Worm (Caenorhabditis elegans) whole organism, late embryonic: ENCODE measurements around the gene T24E12.13.
"Not testable (repeated sequence)": the region's sequence is repeated elsewhere in the genome, so short reads cannot be mapped to it uniquely, and the experiment has no call there.

ENCODE experiments used
- C08G9.2 ChIP-seq: sonication (generic microtip); optimal IDR thresholded peaks from 2 replicates; lab custom pipeline; 2016; ENCODE audit warnings: mild to moderate bottlenecking, missing genetic modification characterization, moderate library complexity, missing compliant biosample characterization
- C38D4.7 ChIP-seq: fragments of 200-800 bp; sonication (Bioruptor generic); optimal IDR thresholded peaks from 2 replicates; lab custom pipeline; 2018; ENCODE audit warnings: mild to moderate bottlenecking, missing genetic modification characterization, moderate library complexity, missing compliant biosample characterization
- T23F11.4 ChIP-seq: fragments of 200-800 bp; sonication (Bioruptor generic); optimal IDR thresholded peaks from 2 replicates; lab custom pipeline; 2018; ENCODE audit warnings: mild to moderate bottlenecking, missing genetic modification characterization, missing compliant biosample characterization
- Y22D7AL.16 ChIP-seq: sonication (generic microtip); optimal IDR thresholded peaks from 2 replicates; lab custom pipeline; 2016; ENCODE audit warnings: missing genetic modification characterization, missing compliant biosample characterization
- ahr-1 ChIP-seq: sonication (generic microtip); optimal IDR thresholded peaks from 2 replicates; lab custom pipeline; 2016; ENCODE audit warnings: missing genetic modification characterization, missing compliant biosample characterization
- ama-1 ChIP-seq: fragments of 150-350 bp; optimal IDR thresholded peaks from 2 replicates; lab custom pipeline; 2014
- ceh-14 ChIP-seq: sonication (generic microtip); optimal IDR thresholded peaks from 2 replicates; lab custom pipeline; 2016; ENCODE audit warnings: missing genotype, missing genetic modification characterization, missing compliant biosample characterization
- ceh-18 ChIP-seq: sonication (generic microtip); optimal IDR thresholded peaks from 2 replicates; lab custom pipeline; 2016; ENCODE audit warnings: missing genetic modification characterization, missing compliant biosample characterization
- ceh-22 ChIP-seq: sonication (generic microtip); optimal IDR thresholded peaks from 2 replicates; lab custom pipeline; 2017; ENCODE audit warnings: missing biosample characterization, missing genetic modification characterization
- ceh-30 ChIP-seq: fragments of 150-350 bp; optimal IDR thresholded peaks from 2 replicates; lab custom pipeline; 2014; ENCODE audit warnings: missing biosample characterization, missing genetic modification characterization
- ceh-34 ChIP-seq: sonication (generic microtip); optimal IDR thresholded peaks from 2 replicates; lab custom pipeline; 2016; ENCODE audit warnings: mild to moderate bottlenecking, missing genetic modification characterization, missing compliant biosample characterization
- ceh-45 ChIP-seq: fragments of 200-800 bp; sonication (Bioruptor generic); IDR thresholded peaks from 2 replicates; pipeline ENCODE4 v1.3.6; 2022; ENCODE audit warnings: missing genetic modification reagents, missing genetic modification characterization, missing compliant biosample characterization
- ceh-48 ChIP-seq: sonication (generic microtip); optimal IDR thresholded peaks from 2 replicates; lab custom pipeline; 2016; ENCODE audit warnings: missing genetic modification characterization, inconsistent platforms, missing compliant biosample characterization
- ceh-6 ChIP-seq: fragments of 200-800 bp; sonication (Bioruptor generic); optimal IDR thresholded peaks from 2 replicates; lab custom pipeline; 2018; ENCODE audit warnings: mild to moderate bottlenecking, missing genetic modification characterization, missing compliant biosample characterization
- ceh-9 ChIP-seq: sonication (generic microtip); optimal IDR thresholded peaks from 2 replicates; lab custom pipeline; 2016; ENCODE audit warnings: mild to moderate bottlenecking, missing genetic modification characterization, inconsistent platforms, missing compliant biosample characterization
- dve-1 ChIP-seq: sonication (generic microtip); optimal IDR thresholded peaks from 2 replicates; lab custom pipeline; 2017; ENCODE audit warnings: antibody characterized with exemption, mild to moderate bottlenecking, missing genetic modification characterization, missing compliant biosample characterization
- elt-2 ChIP-seq: sonication (generic microtip); optimal IDR thresholded peaks from 2 replicates; lab custom pipeline; 2016; ENCODE audit warnings: missing genetic modification reagents, missing genetic modification characterization, missing compliant biosample characterization
- elt-4 ChIP-seq: sonication (generic microtip); optimal IDR thresholded peaks from 2 replicates; lab custom pipeline; 2016; ENCODE audit warnings: missing genetic modification characterization, missing compliant biosample characterization
- ets-4 ChIP-seq: sonication (generic microtip); optimal IDR thresholded peaks from 2 replicates; lab custom pipeline; 2016; ENCODE audit warnings: missing genetic modification characterization, missing compliant biosample characterization
- eyg-1 ChIP-seq: sonication (generic microtip); optimal IDR thresholded peaks from 2 replicates; lab custom pipeline; 2016; ENCODE audit warnings: missing genotype, missing genetic modification characterization, missing compliant biosample characterization
- fax-1 ChIP-seq: sonication (generic microtip); optimal IDR thresholded peaks from 2 replicates; lab custom pipeline; 2016; ENCODE audit warnings: missing genotype, missing genetic modification characterization, missing compliant biosample characterization
- fkh-10 ChIP-seq: fragments of 150-350 bp; optimal IDR thresholded peaks from 2 replicates; lab custom pipeline; 2014; ENCODE audit warnings: missing biosample characterization, missing genetic modification reagents, missing genetic modification characterization
- fkh-6 ChIP-seq: sonication (generic microtip); optimal IDR thresholded peaks from 2 replicates; lab custom pipeline; 2016; ENCODE audit warnings: missing genetic modification characterization, missing compliant biosample characterization
- hlh-6 ChIP-seq: sonication (generic microtip); optimal IDR thresholded peaks from 2 replicates; lab custom pipeline; 2016; ENCODE audit warnings: missing genotype, missing genetic modification characterization, missing compliant biosample characterization
- lin-11 ChIP-seq: fragments of 200-800 bp; sonication (Bioruptor generic); optimal IDR thresholded peaks from 2 replicates; lab custom pipeline; 2018; ENCODE audit warnings: mild to moderate bottlenecking, missing genetic modification characterization, missing compliant biosample characterization
- nhr-11 ChIP-seq: fragments of 150-350 bp; optimal IDR thresholded peaks from 2 replicates; lab custom pipeline; 2014; ENCODE audit warnings: missing biosample characterization, missing genetic modification characterization
- nhr-232 ChIP-seq: sonication (generic microtip); optimal IDR thresholded peaks from 2 replicates; lab custom pipeline; 2016; ENCODE audit warnings: missing genetic modification characterization, missing compliant biosample characterization
- odd-2 ChIP-seq: sonication (generic microtip); optimal IDR thresholded peaks from 2 replicates; lab custom pipeline; 2017; ENCODE audit warnings: antibody characterized with exemption, mild to moderate bottlenecking, missing genetic modification characterization, missing compliant biosample characterization
- pha-2 ChIP-seq: sonication (generic microtip); optimal IDR thresholded peaks from 2 replicates; lab custom pipeline; 2017; ENCODE audit warnings: mild to moderate bottlenecking, missing genetic modification characterization, missing compliant biosample characterization
- ref-2 ChIP-seq: sonication (generic microtip); optimal IDR thresholded peaks from 2 replicates; lab custom pipeline; 2016; ENCODE audit warnings: missing genetic modification characterization, missing compliant biosample characterization
- sdc-2 ChIP-seq: sonication (generic microtip); optimal IDR thresholded peaks from 2 replicates; lab custom pipeline; 2016; ENCODE audit warnings: missing genotype, missing genetic modification characterization, missing compliant biosample characterization
- sox-2 ChIP-seq: fragments of 200-800 bp; sonication (Bioruptor generic); IDR thresholded peaks from 2 replicates; pipeline ENCODE4 v1.3.6; 2022; ENCODE audit warnings: missing genetic modification reagents, missing genetic modification characterization, missing compliant biosample characterization
- sox-4 ChIP-seq: sonication (generic microtip); optimal IDR thresholded peaks from 2 replicates; lab custom pipeline; 2017; ENCODE audit warnings: mild to moderate bottlenecking, missing genetic modification characterization, inconsistent platforms, missing compliant biosample characterization
- syd-9 ChIP-seq: sonication (generic microtip); optimal IDR thresholded peaks from 2 replicates; lab custom pipeline; 2016; ENCODE audit warnings: mild to moderate bottlenecking, missing genetic modification characterization, moderate library complexity, missing compliant biosample characterization
- tbx-2 ChIP-seq: sonication (generic microtip); optimal IDR thresholded peaks from 2 replicates; lab custom pipeline; 2016; ENCODE audit warnings: missing genetic modification characterization, missing compliant biosample characterization
- tbx-7 ChIP-seq: sonication (generic microtip); optimal IDR thresholded peaks from 2 replicates; lab custom pipeline; 2016; ENCODE audit warnings: missing genotype, missing genetic modification characterization, missing compliant biosample characterization
- ttx-3 ChIP-seq: sonication (generic microtip); optimal IDR thresholded peaks from 2 replicates; lab custom pipeline; 2016; ENCODE audit warnings: missing genetic modification reagents, missing genetic modification characterization, missing compliant biosample characterization
- unc-3 ChIP-seq, 2 experiments: fragments of 200-800 bp in 1 of 2; sonication (Bioruptor generic) in 1 of 2; sonication (generic microtip) in 1 of 2; conservative IDR thresholded peaks in 1 of 2; optimal IDR thresholded peaks in 1 of 2; 2 replicates each; pipeline versions ENCODE4 v1.3.6 to Lab custom; 2016 to 2022; ENCODE audit warnings: missing compliant biosample characterization in 2 of 2, missing genetic modification characterization in 2 of 2, missing genetic modification reagents in 1 of 2
- unc-42 ChIP-seq: sonication (generic microtip); optimal IDR thresholded peaks from 2 replicates; lab custom pipeline; 2016; ENCODE audit warnings: missing genotype, missing genetic modification characterization, missing compliant biosample characterization
- unc-55 ChIP-seq: sonication (generic microtip); optimal IDR thresholded peaks from 2 replicates; lab custom pipeline; 2017; ENCODE audit warnings: missing biosample characterization, missing genetic modification reagents, missing genetic modification characterization
- unc-86 ChIP-seq: sonication (generic microtip); optimal IDR thresholded peaks from 2 replicates; lab custom pipeline; 2016; ENCODE audit warnings: missing genetic modification characterization, missing compliant biosample characterization

T24E12.13 gene

DNA sequence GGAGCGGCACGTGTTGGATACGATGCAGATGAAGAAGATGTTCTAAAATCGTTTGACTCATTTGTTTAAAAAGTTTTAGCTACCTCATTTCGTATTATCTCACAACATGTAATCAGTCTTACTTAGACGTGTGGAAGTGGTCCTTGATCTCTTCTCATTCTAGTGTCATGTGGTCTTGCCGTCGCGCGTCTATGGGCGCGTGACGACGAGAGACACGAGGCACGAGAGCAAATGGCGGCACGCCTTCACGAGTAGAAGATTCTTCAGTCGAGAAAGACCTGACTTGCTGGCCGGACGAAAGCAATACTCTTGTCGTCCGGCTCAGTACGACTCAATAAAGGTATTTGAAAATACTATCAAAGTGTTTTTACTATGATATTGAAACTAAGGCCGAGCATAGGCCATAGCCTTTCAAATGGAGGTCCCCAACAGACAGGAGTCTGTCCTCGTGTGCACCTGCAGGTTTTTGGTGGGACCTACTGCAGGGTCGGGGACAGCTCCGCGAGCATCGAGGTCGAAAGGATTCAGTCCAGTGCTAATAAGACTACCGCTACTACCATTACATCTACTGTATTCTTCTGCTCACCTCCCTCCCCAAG is 29.1 kb downstream of the T24E12.13 start, which contains the start of gene fbxa-24:
Gene fbxa-24, plus strand, starts transcription at position 276 of the 599 bp plus-strand sequence.
- TF ChIP-seq ets-4 (tag; lab: Kevin White, UChicago); T23F11.4 (GFP tag; lab: Kevin White, UChicago); unc-55 (GFP tag; lab: Kevin White, UChicago): not testable (repeated sequence)

DNA sequence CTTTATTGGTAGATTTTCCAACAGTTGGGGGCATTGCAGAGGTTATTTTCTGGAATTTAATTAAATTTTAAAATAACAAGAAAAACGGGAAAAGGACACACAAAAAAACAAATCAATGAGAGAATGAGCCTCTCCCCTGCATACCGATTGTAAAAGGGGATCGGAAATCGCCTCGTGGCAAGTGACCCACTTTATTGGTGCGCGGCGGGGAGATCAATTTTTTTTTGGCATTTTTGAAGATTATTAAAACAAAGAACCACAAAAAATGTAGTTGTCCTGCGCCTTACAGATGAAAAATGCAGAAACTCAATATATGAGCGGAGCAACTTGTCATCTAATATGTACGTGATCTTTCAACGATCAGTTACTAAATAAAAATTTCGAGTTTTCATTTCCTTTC is 34.0 kb downstream of the T24E12.13 start, which contains the start of gene F54D10.7:
Gene F54D10.7, minus strand, starts transcription at position 49 of the 400 bp plus-strand sequence.
- TF ChIP-seq sox-4 (tag; lab: Kevin White, UChicago) (no peak), C38D4.7 (GFP tag; lab: Kevin White, UChicago) (no peak), unc-55 (GFP tag; lab: Kevin White, UChicago) (no peak), ceh-18 (tag; lab: Kevin White, UChicago) (no peak), odd-2 (tag; lab: Kevin White, UChicago) (no peak), ttx-3 (tag; lab: Kevin White, UChicago) (no peak)

DNA sequence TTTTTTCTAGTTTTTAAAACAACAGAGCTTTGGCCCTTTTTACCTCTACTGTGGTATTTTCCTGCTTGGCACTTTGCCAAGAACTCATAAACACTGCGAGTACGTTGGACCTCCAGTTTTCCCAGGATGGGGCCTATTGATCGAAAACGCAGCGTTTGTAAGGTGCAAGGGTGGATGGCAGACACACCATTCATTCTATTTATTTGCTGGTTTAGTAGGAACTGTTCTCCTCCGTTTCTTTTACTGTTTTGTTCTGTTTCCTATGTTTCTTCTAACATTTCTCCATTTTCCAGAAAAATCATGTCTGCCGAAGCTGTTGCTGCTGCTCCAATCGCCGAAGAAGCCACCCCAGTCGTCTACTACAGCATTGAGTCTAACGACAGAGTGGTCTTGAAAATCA is 36.6 kb downstream of the T24E12.13 start, which contains the start of gene skr-15:
Gene skr-15, plus strand, starts transcription at position 301 of the 400 bp plus-strand sequence.
- TF ChIP-seq pha-2 (tag; lab: Kevin White, UChicago) (no peak), ceh-18 (tag; lab: Kevin White, UChicago) (no peak), ceh-6 (GFP tag; lab: Kevin White, UChicago) (no peak), C08G9.2 (tag; lab: Kevin White, UChicago) (no peak), ceh-30 (no peak), fkh-6 (no peak), unc-86 (no peak), nhr-11 (tag; lab: Kevin White, UChicago) (no peak), hlh-6 (tag; lab: Kevin White, UChicago) (no peak), fax-1 (tag; lab: Kevin White, UChicago) (no peak), eyg-1 (tag; lab: Kevin White, UChicago) (no peak)

DNA sequence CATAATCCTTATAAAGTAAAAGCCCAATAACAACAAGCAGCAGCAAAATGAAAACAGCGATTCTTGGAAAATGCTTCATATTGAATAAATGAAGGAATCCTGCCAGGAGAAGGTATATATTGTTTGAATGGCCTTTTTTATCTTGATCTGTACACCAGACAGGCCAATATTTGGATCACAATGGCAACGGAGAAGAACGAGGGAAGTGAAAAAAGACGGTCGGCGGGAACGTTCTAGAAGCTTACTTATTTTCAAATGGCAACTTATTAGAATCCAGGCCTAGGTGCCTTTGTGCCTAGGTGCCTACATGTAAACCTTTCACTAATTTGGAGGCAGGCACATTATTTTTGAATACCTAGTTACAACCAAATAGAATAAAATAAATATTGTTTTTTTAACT is 40.5 kb downstream of the T24E12.13 start, which contains the start of gene F54D10.8:
Gene F54D10.8, minus strand, starts transcription at position 101 of the 400 bp plus-strand sequence.
- TF ChIP-seq unc-42 (tag; lab: Kevin White, UChicago) (no peak), sox-4 (tag; lab: Kevin White, UChicago) (no peak), tbx-2 (tag; lab: Kevin White, UChicago) (no peak), ceh-34 (tag; lab: Kevin White, UChicago) (no peak), tbx-7 (tag; lab: Kevin White, UChicago) (no peak), ceh-14 (tag; lab: Kevin White, UChicago) (no peak), syd-9 (tag; lab: Kevin White, UChicago) (no peak), elt-4 (tag; lab: Kevin White, UChicago) (no peak), C38D4.7 (GFP tag; lab: Kevin White, UChicago) (no peak), unc-55 (GFP tag; lab: Kevin White, UChicago) (no peak), nhr-11 (tag; lab: Kevin White, UChicago) (no peak), ref-2 (tag; lab: Kevin White, UChicago) (no peak), nhr-232 (tag; lab: Kevin White, UChicago) (no peak), ttx-3 (tag; lab: Kevin White, UChicago) (no peak)

DNA sequence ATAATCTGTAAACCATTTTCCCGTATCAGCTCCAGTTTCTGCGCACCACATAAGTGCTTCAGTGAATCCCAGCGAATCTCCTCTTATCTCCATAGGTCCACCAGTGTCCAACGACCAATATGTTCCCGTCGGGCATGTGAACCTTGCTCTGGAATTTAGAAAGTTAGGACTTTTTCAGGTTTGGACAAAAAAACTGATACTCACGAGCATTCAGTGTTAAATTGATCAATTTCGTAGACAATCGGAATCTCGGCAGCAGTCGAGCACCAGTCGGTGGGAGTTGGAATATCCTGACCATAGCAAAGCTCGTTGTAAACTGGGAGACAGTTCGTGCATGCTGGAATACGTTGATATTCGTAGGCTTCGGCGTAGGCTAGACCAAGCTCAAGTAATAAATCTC is 42.4 kb downstream of the T24E12.13 start:
- TF ChIP-seq ahr-1 (tag; lab: Kevin White, UChicago) (no peak), ceh-9 (tag; lab: Kevin White, UChicago) (no peak), unc-3 (GFP tag; conservative IDR thresholded peaks at IDR 0.05; lab: Robert Waterston, UW) (no peak), unc-3 (tag; optimal IDR thresholded peaks at IDR 0.05; lab: Kevin White, UChicago) (no peak), elt-2 (no peak), ceh-45 (GFP tag; lab: Robert Waterston, UW) (no peak), sox-2 (GFP tag; lab: Robert Waterston, UW) (no peak), elt-4 (tag; lab: Kevin White, UChicago) (no peak), ceh-22 (tag; lab: Kevin White, UChicago) (no peak), ceh-48 (tag; lab: Kevin White, UChicago) (no peak), ama-1 (lab: Kevin White, UChicago) (no peak), fax-1 (tag; lab: Kevin White, UChicago) (no peak), syd-9 (tag; lab: Kevin White, UChicago) (no peak), ceh-34 (tag; lab: Kevin White, UChicago) (no peak), lin-11 (tag; lab: Kevin White, UChicago) (no peak), sdc-2 (tag; lab: Kevin White, UChicago) (no peak), fkh-10 (GFP tag; lab: Kevin White, UChicago) (no peak), Y22D7AL.16 (no peak), dve-1 (tag; lab: Kevin White, UChicago) (no peak)
